ENCODE assay signal across 6 worm cellular contexts in the genomic region with DNA sequence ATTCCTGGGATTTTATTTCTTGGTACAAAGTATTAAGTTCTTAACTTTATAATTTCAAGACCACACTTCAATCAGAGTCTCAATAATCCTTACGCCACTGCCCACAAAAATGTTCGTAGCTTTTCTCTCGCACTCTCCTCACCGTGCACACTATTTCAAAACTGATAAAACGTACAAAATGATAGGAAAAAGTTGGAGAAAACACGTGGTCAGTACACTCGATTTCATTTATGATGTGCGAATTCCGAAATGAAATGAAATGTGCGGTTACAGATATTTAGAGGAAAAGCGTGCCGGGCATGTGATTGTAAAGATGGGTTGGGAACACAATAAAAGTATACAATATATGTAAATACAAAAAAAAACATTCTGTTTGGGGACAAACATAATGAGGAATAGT.
TF ChIP-seq lines count a peak whose summit lies in the region.

No protein-coding gene starts in this region.

TF ChIP-seq in whole organism, L1 larva, 84 proteins besides CTCF, POLR2A, EP300 and RAD21 (continues in another document):
- TF ChIP-seq nhr-71 (tag; optimal IDR thresholded peaks at IDR 0.05; lab: Kevin White, UChicago) (peak; percentile 27), lin-15B (tag; optimal IDR thresholded peaks at IDR 0.05; lab: Kevin White, UChicago) (no peak), nhr-90 (tag; optimal IDR thresholded peaks at IDR 0.05; lab: Kevin White, UChicago; ENCODE audit: poor library complexity) (peak; percentile 11), nhr-77 (tag; optimal IDR thresholded peaks at IDR 0.05; lab: Kevin White, UChicago) (no peak), nhr-12 (tag; optimal IDR thresholded peaks at IDR 0.05; lab: Kevin White, UChicago) (no peak), swsn-7 (tag; optimal IDR thresholded peaks at IDR 0.05; lab: Kevin White, UChicago) (no peak), tlp-1 (tag; optimal IDR thresholded peaks at IDR 0.05; lab: Kevin White, UChicago) (no peak), fkh-4 (tag; optimal IDR thresholded peaks at IDR 0.05; lab: Kevin White, UChicago; ENCODE audit: borderline replicate concordance) (no peak), elt-2 (tag; optimal IDR thresholded peaks at IDR 0.05; lab: Kevin White, UChicago) (peak; percentile 76), nhr-47 (tag; optimal IDR thresholded peaks at IDR 0.05; lab: Kevin White, UChicago) (no peak), nhr-19 (GFP tag; conservative IDR thresholded peaks at IDR 0.05; lab: Robert Waterston, UW) (no peak), lin-35 (GFP tag; optimal IDR thresholded peaks at IDR 0.05; lab: Kevin White, UChicago) (peak in 1 of 2 experiments; percentile 44), snu-23 (GFP tag; optimal IDR thresholded peaks at IDR 0.05; lab: Kevin White, UChicago) (peak; percentile 18), blmp-1 (tag; optimal IDR thresholded peaks at IDR 0.05; lab: Kevin White, UChicago) (peak; percentile 71)

TF ChIP-seq in whole organism, L2 larva, 48 proteins besides CTCF, POLR2A, EP300 and RAD21:
- no peak for TF ChIP-seq egl-27 (tag; optimal IDR thresholded peaks at IDR 0.05; lab: Kevin White, UChicago)
- TF ChIP-seq crh-2 (tag; optimal IDR thresholded peaks at IDR 0.05; lab: Kevin White, UChicago), result peak; percentile 65
- peak; percentile 68 for TF ChIP-seq sma-9 (GFP tag; optimal IDR thresholded peaks at IDR 0.05; lab: Kevin White, UChicago)
- no peak for TF ChIP-seq sma-9 (tag; optimal IDR thresholded peaks at IDR 0.05; lab: Kevin White, UChicago)
- peak; percentile 20 for TF ChIP-seq F13H6.1 (tag; optimal IDR thresholded peaks at IDR 0.05; lab: Kevin White, UChicago)
- no peak for TF ChIP-seq ama-1 (optimal IDR thresholded peaks at IDR 0.05; lab: Kevin White, UChicago)
- peak; percentile 33 for TF ChIP-seq fos-1 (tag; optimal IDR thresholded peaks at IDR 0.05; lab: Kevin White, UChicago)
- no peak for TF ChIP-seq R02D3.7 (tag; optimal IDR thresholded peaks at IDR 0.05; lab: Kevin White, UChicago)

TF ChIP-seq in whole organism, L3 larva, 47 proteins besides CTCF, POLR2A, EP300 and RAD21:
- TF ChIP-seq pha-4 (tag; optimal IDR thresholded peaks at IDR 0.05; lab: Kevin White, UChicago) (peak; percentile 51), snpc-4 (tag; optimal IDR thresholded peaks at IDR 0.05; lab: Kevin White, UChicago) (no peak), jun-1 (tag; optimal IDR thresholded peaks at IDR 0.05; lab: Kevin White, UChicago) (peak; percentile 7), aly-2 (tag; optimal IDR thresholded peaks at IDR 0.05; lab: Kevin White, UChicago) (no peak), unc-62 (GFP tag; optimal IDR thresholded peaks at IDR 0.05; lab: Kevin White, UChicago) (no peak), elt-2 (tag; optimal IDR thresholded peaks at IDR 0.05; lab: Kevin White, UChicago) (peak; percentile 87), egl-27 (tag; optimal IDR thresholded peaks at IDR 0.05; lab: Kevin White, UChicago) (no peak), ztf-11 (tag; optimal IDR thresholded peaks at IDR 0.05; lab: Kevin White, UChicago) (no peak), nhr-67 (tag; optimal IDR thresholded peaks at IDR 0.05; lab: Kevin White, UChicago) (no peak), nhr-23 (tag; optimal IDR thresholded peaks at IDR 0.05; lab: Kevin White, UChicago) (no peak), pqm-1 (tag; optimal IDR thresholded peaks at IDR 0.05; lab: Kevin White, UChicago) (peak; percentile 95), fkh-10 (GFP tag; optimal IDR thresholded peaks at IDR 0.05; lab: Kevin White, UChicago) (no peak), elt-3 (tag; optimal IDR thresholded peaks at IDR 0.05; lab: Kevin White, UChicago) (no peak)

TF ChIP-seq in whole organism, L4 larva, 104 proteins besides CTCF, POLR2A, EP300 and RAD21 (continues in another document):
- no peak for TF ChIP-seq set-16 (GFP tag; IDR thresholded peaks at IDR 0.05; lab: Robert Waterston, UW)
- peak; percentile 65 for TF ChIP-seq nhr-28 (tag; optimal IDR thresholded peaks at IDR 0.05; lab: Kevin White, UChicago)
- peak; percentile 55 for TF ChIP-seq pqm-1 (tag; optimal IDR thresholded peaks at IDR 0.05; lab: Kevin White, UChicago)
- peak in 1 of 2 experiments; percentile 52 for TF ChIP-seq mdl-1 (tag; optimal IDR thresholded peaks at IDR 0.05; lab: Kevin White, UChicago)
- peak in 1 of 2 experiments; percentile 18 for TF ChIP-seq lsy-2 (tag; optimal IDR thresholded peaks at IDR 0.05; lab: Kevin White, UChicago)
- TF ChIP-seq mxl-2 (GFP tag; conservative IDR thresholded peaks at IDR 0.05; lab: Robert Waterston, UW), result 0 out of 2 replicates have a peak, but pooled peaks have one; percentile 21
- peak; percentile 20 for TF ChIP-seq nhr-102 (tag; optimal IDR thresholded peaks at IDR 0.05; lab: Kevin White, UChicago)
- TF ChIP-seq mxl-3 (GFP tag; optimal IDR thresholded peaks at IDR 0.05; lab: Kevin White, UChicago), result peak; percentile 79
- peak; percentile 85 for TF ChIP-seq dve-1 (tag; optimal IDR thresholded peaks at IDR 0.05; lab: Kevin White, UChicago; ENCODE audit: insufficient read depth)
- TF ChIP-seq nhr-41 (GFP tag; IDR thresholded peaks at IDR 0.05; lab: Robert Waterston, UW), result no peak
- TF ChIP-seq hlh-11 (tag; optimal IDR thresholded peaks at IDR 0.05; lab: Kevin White, UChicago), result peak; percentile 74
- TF ChIP-seq php-3 (GFP tag; IDR thresholded peaks at IDR 0.05; lab: Robert Waterston, UW), result peak; percentile 52; the same call in 1 of the 2 replicates
- 0 out of 2 replicates have a peak, but pooled peaks have one; percentile 50 for TF ChIP-seq lin-1 (GFP tag; IDR thresholded peaks at IDR 0.05; lab: Robert Waterston, UW)
- peak; percentile 92 for TF ChIP-seq dmd-6 (GFP tag; IDR thresholded peaks at IDR 0.05; lab: Robert Waterston, UW)
- no peak for TF ChIP-seq spr-1 (tag; optimal IDR thresholded peaks at IDR 0.05; lab: Kevin White, UChicago)
- TF ChIP-seq hlh-30 (tag; optimal IDR thresholded peaks at IDR 0.05; lab: Kevin White, UChicago; ENCODE audit: insufficient read depth), result peak; percentile 61
- no peak for TF ChIP-seq attf-4 (tag; optimal IDR thresholded peaks at IDR 0.05; lab: Kevin White, UChicago)
- TF ChIP-seq aha-1 (tag; lab: Kevin White, UChicago), result peak; percentile 71

TF ChIP-seq in whole organism, late embryonic, 69 proteins besides CTCF, POLR2A, EP300 and RAD21:
- TF ChIP-seq hlh-30 (tag; optimal IDR thresholded peaks at IDR 0.05; lab: Kevin White, UChicago; ENCODE audit: insufficient read depth) (no peak), elt-2 (tag; optimal IDR thresholded peaks at IDR 0.05; lab: Kevin White, UChicago) (peak; percentile 23)

TF ChIP-seq in whole organism, young adult, 124 proteins besides CTCF, POLR2A, EP300 and RAD21:
- TF ChIP-seq let-607 (tag; optimal IDR thresholded peaks at IDR 0.05; lab: Kevin White, UChicago), result peak; percentile 70 to 76
- peak; percentile 8 for TF ChIP-seq lin-40 (tag; optimal IDR thresholded peaks at IDR 0.05; lab: Kevin White, UChicago)
- no peak for TF ChIP-seq B0336.3 (GFP tag; IDR thresholded peaks at IDR 0.05; lab: Robert Waterston, UW)
- TF ChIP-seq cebp-2 (GFP tag; IDR thresholded peaks at IDR 0.05; lab: Robert Waterston, UW), result no peak
- no peak for TF ChIP-seq F33H1.4 (GFP tag; IDR thresholded peaks at IDR 0.05; lab: Robert Waterston, UW)
- no peak for TF ChIP-seq ztf-18 (tag; optimal IDR thresholded peaks at IDR 0.05; lab: Kevin White, UChicago)
- TF ChIP-seq madf-3 (GFP tag; IDR thresholded peaks at IDR 0.05; lab: Robert Waterston, UW), result no peak
- peak; percentile 63; the same call in 1 of the 2 replicates for TF ChIP-seq hmg-1.2 (GFP tag; IDR thresholded peaks at IDR 0.05; lab: Robert Waterston, UW)
- TF ChIP-seq hlh-12 (tag; optimal IDR thresholded peaks at IDR 0.05; lab: Kevin White, UChicago), result no peak
- TF ChIP-seq cebp-1 (GFP tag; IDR thresholded peaks at IDR 0.05; lab: Robert Waterston, UW), result no peak
- peak; percentile 61 for TF ChIP-seq cebp-1 (tag; optimal IDR thresholded peaks at IDR 0.05; lab: Kevin White, UChicago)
- TF ChIP-seq aptf-3 (GFP tag; IDR thresholded peaks at IDR 0.05; lab: Robert Waterston, UW), result no peak
- peak; percentile 41 for TF ChIP-seq ets-4 (GFP tag; optimal IDR thresholded peaks at IDR 0.05; lab: Kevin White, UChicago)
- no peak for TF ChIP-seq tbx-9 (tag; optimal IDR thresholded peaks at IDR 0.05; lab: Kevin White, UChicago; ENCODE audit: borderline replicate concordance)
- peak; percentile 47 for TF ChIP-seq atf-7 (tag; optimal IDR thresholded peaks at IDR 0.05; lab: Kevin White, UChicago)
- TF ChIP-seq lin-26 (GFP tag; IDR thresholded peaks at IDR 0.05; lab: Robert Waterston, UW), result no peak
- peak; percentile 34; the same call in 1 of the 2 replicates for TF ChIP-seq dox-1 (GFP tag; IDR thresholded peaks at IDR 0.05; lab: Robert Waterston, UW)
- TF ChIP-seq madf-10 (tag; optimal IDR thresholded peaks at IDR 0.05; lab: Kevin White, UChicago), result peak; percentile 3
- peak; percentile 50 for TF ChIP-seq ztf-22 (GFP tag; optimal IDR thresholded peaks at IDR 0.05; lab: Kevin White, UChicago)
- TF ChIP-seq madf-6 (GFP tag; IDR thresholded peaks at IDR 0.05; lab: Robert Waterston, UW), result no peak
- TF ChIP-seq chd-7 (tag; optimal IDR thresholded peaks at IDR 0.05; lab: Kevin White, UChicago), result peak; percentile 22
- no peak for TF ChIP-seq gei-17 (GFP tag; optimal IDR thresholded peaks at IDR 0.05; lab: Kevin White, UChicago)
- TF ChIP-seq tbp1 (GFP tag; optimal IDR thresholded peaks at IDR 0.05; lab: Kevin White, UChicago), result peak; percentile 23
- TF ChIP-seq nhr-80 (tag; optimal IDR thresholded peaks at IDR 0.05; lab: Kevin White, UChicago), result peak; percentile 87
- TF ChIP-seq C17E4.6 (GFP tag; IDR thresholded peaks at IDR 0.05; lab: Robert Waterston, UW), result no peak
